Fruit fly (Drosophila melanogaster) whole organism, prepupa: ENCODE data around the gene CG12519.
"Not testable (repeated sequence)": the region's sequence is repeated elsewhere in the genome, so short reads cannot be mapped to it uniquely, and the experiment has no call there.

ENCODE experiments used
- Blimp-1 ChIP-seq: fragments of 200-800 bp; sonication (Bioruptor generic); optimal IDR thresholded peaks from 3 replicates; lab custom pipeline; 2017; ENCODE audit warnings: missing biosample characterization, missing genetic modification characterization, mild to moderate bottlenecking, moderate library complexity, missing genetic modification reagents
- CG10669 ChIP-seq: fragments of 200-800 bp; sonication (Bioruptor generic); optimal IDR thresholded peaks from 3 replicates; lab custom pipeline; 2018; ENCODE audit warnings: missing biosample characterization, mild to moderate bottlenecking, missing genetic modification characterization, moderate library complexity
- CG11762 ChIP-seq: fragments of 200-800 bp; sonication (Bioruptor generic); optimal IDR thresholded peaks from 3 replicates; lab custom pipeline; 2016; ENCODE audit warnings: missing biosample characterization, missing genetic modification characterization; ENCODE audit not compliant: insufficient read depth
- CG15336 ChIP-seq: fragments of 200-800 bp; sonication (Bioruptor generic); IDR thresholded peaks from 2 replicates; pipeline ENCODE4 v1.3.6; 2022; ENCODE audit warnings: missing biosample characterization, missing genetic modification characterization
- CG16779 ChIP-seq: fragments of 200-800 bp; sonication (Bioruptor generic); optimal IDR thresholded peaks from 3 replicates; lab custom pipeline; 2017; ENCODE audit warnings: missing biosample characterization, mild to moderate bottlenecking, missing genetic modification characterization
- CG32006 ChIP-seq: fragments of 200-800 bp; sonication (Bioruptor generic); optimal IDR thresholded peaks from 3 replicates; lab custom pipeline; 2017; ENCODE audit warnings: missing biosample characterization, mild to moderate bottlenecking, missing genetic modification characterization
- CG6163 ChIP-seq: fragments of 200-800 bp; sonication (Bioruptor generic); IDR thresholded peaks from 3 replicates; pipeline ENCODE4 v1.3.6; 2022; ENCODE audit warnings: missing biosample characterization, missing genetic modification characterization
- CG6792 ChIP-seq: fragments of 200-800 bp; sonication (Bioruptor generic); optimal IDR thresholded peaks from 3 replicates; lab custom pipeline; 2016; ENCODE audit warnings: missing biosample characterization, missing genetic modification characterization
- CG6808 ChIP-seq: fragments of 200-800 bp; sonication (Bioruptor generic); optimal IDR thresholded peaks from 3 replicates; lab custom pipeline; 2017; ENCODE audit warnings: missing biosample characterization, missing genetic modification characterization, mild to moderate bottlenecking, moderate library complexity, missing genetic modification reagents
- CG8119 ChIP-seq: fragments of 200-800 bp; sonication (Bioruptor generic); IDR thresholded peaks from 3 replicates; pipeline ENCODE4 v1.3.6; 2022; ENCODE audit warnings: missing biosample characterization, missing genetic modification characterization
- CG8319 ChIP-seq: fragments of 200-800 bp; sonication (Bioruptor generic); optimal IDR thresholded peaks from 3 replicates; lab custom pipeline; 2016; ENCODE audit warnings: missing biosample characterization, missing genetic modification characterization
- CG8632 ChIP-seq: fragments of 200-800 bp; sonication (Bioruptor generic); optimal IDR thresholded peaks from 3 replicates; lab custom pipeline; 2016; ENCODE audit warnings: missing biosample characterization, missing genetic modification characterization
- CG9139 ChIP-seq: fragments of 200-800 bp; sonication (Bioruptor generic); optimal IDR thresholded peaks from 3 replicates; lab custom pipeline; 2017; ENCODE audit warnings: missing biosample characterization, mild to moderate bottlenecking, missing genetic modification characterization
- Eip75B ChIP-seq: fragments of 200-800 bp; sonication (Bioruptor generic); optimal IDR thresholded peaks from 3 replicates; lab custom pipeline; 2016; ENCODE audit warnings: missing biosample characterization, missing genetic modification characterization
- Eip93F ChIP-seq: fragments of 200-800 bp; sonication (Bioruptor generic); optimal IDR thresholded peaks from 2 replicates; lab custom pipeline; 2016; ENCODE audit warnings: missing biosample characterization, mild to moderate bottlenecking, missing genetic modification characterization
- Hr38 ChIP-seq: sonication (Bioruptor generic); optimal IDR thresholded peaks from 2 replicates; lab custom pipeline; 2016; ENCODE audit warnings: missing biosample characterization, missing genetic modification characterization
- Hr39 ChIP-seq: fragments of 200-800 bp; sonication (Bioruptor generic); optimal IDR thresholded peaks from 2 replicates; lab custom pipeline; 2016; ENCODE audit warnings: missing biosample characterization, missing genetic modification characterization
- Hr4 ChIP-seq: fragments of 200-800 bp; sonication (Bioruptor generic); optimal IDR thresholded peaks from 3 replicates; lab custom pipeline; 2016; ENCODE audit warnings: missing biosample characterization, missing genetic modification characterization
- Lpt ChIP-seq: fragments of 200-800 bp; sonication (Bioruptor generic); optimal IDR thresholded peaks from 3 replicates; lab custom pipeline; 2016; ENCODE audit warnings: missing biosample characterization, missing genetic modification characterization
- Met ChIP-seq: fragments of 200-800 bp; sonication (Bioruptor generic); optimal IDR thresholded peaks from 3 replicates; lab custom pipeline; 2016; ENCODE audit warnings: missing biosample characterization, missing genetic modification characterization
- OdsH ChIP-seq: fragments of 200-800 bp; sonication (Bioruptor generic); optimal IDR thresholded peaks from 3 replicates; lab custom pipeline; 2016; ENCODE audit warnings: missing biosample characterization, missing genetic modification characterization
- Sox14 ChIP-seq: fragments of 200-800 bp; sonication (Bioruptor generic); optimal IDR thresholded peaks from 3 replicates; lab custom pipeline; 2016; ENCODE audit warnings: missing biosample characterization, missing genetic modification characterization
- cyc ChIP-seq: fragments of 200-800 bp; sonication (Bioruptor generic); optimal IDR thresholded peaks from 3 replicates; lab custom pipeline; 2016; ENCODE audit warnings: missing biosample characterization, missing genetic modification characterization
- dac ChIP-seq: fragments of 200-800 bp; sonication (Bioruptor generic); optimal IDR thresholded peaks from 2 replicates; lab custom pipeline; 2017; ENCODE audit warnings: missing biosample characterization, mild to moderate bottlenecking, missing genetic modification characterization
- dsx ChIP-seq: fragments of 200-800 bp; optimal IDR thresholded peaks from 3 replicates; lab custom pipeline; 2019; ENCODE audit warnings: missing biosample characterization, mild to moderate bottlenecking, missing genetic modification characterization, moderate library complexity; ENCODE audit not compliant: poor library complexity, severe bottlenecking
- eg ChIP-seq: fragments of 200-800 bp; sonication (Bioruptor generic); IDR thresholded peaks from 3 replicates; pipeline ENCODE4 v1.3.6; 2022; ENCODE audit warnings: missing biosample characterization, missing genetic modification characterization
- fd59A ChIP-seq: fragments of 200-800 bp; sonication (Bioruptor generic); optimal IDR thresholded peaks from 2 replicates; lab custom pipeline; 2017; ENCODE audit warnings: missing biosample characterization, mild to moderate bottlenecking, missing genetic modification characterization, missing genetic modification reagents
- fd85E ChIP-seq: fragments of 200-800 bp; sonication (Bioruptor generic); optimal IDR thresholded peaks from 3 replicates; lab custom pipeline; 2016; ENCODE audit warnings: missing biosample characterization, missing genetic modification characterization
- lz ChIP-seq: fragments of 200-800 bp; sonication (Bioruptor generic); optimal IDR thresholded peaks from 3 replicates; lab custom pipeline; 2016; ENCODE audit warnings: missing biosample characterization, missing genetic modification characterization
- net ChIP-seq: fragments of 200-800 bp; sonication (Bioruptor generic); optimal IDR thresholded peaks from 3 replicates; lab custom pipeline; 2016; ENCODE audit warnings: missing biosample characterization, missing genetic modification characterization
- pdm3 ChIP-seq: fragments of 200-800 bp; sonication (Bioruptor generic); optimal IDR thresholded peaks from 3 replicates; lab custom pipeline; 2016; ENCODE audit warnings: missing biosample characterization, missing genetic modification characterization
- salr ChIP-seq, 2 experiments: fragments of 200-800 bp; sonication (Bioruptor generic); optimal IDR thresholded peaks; 3 replicates each; lab custom pipeline; 2016 to 2018; ENCODE audit warnings: missing biosample characterization in 2 of 2, missing genetic modification characterization in 2 of 2, mild to moderate bottlenecking in 1 of 2
- ss ChIP-seq, 2 experiments: fragments of 200-800 bp; sonication (Bioruptor generic); optimal IDR thresholded peaks; 2 replicates in 1 of 2; 3 replicates in 1 of 2; lab custom pipeline; 2017 to 2018; ENCODE audit warnings: mild to moderate bottlenecking in 2 of 2, missing biosample characterization in 2 of 2, missing genetic modification characterization in 2 of 2, moderate library complexity in 1 of 2
- svp ChIP-seq: fragments of 200-800 bp; sonication (Bioruptor generic); peaks from one replicate; lab custom pipeline; 2016; ENCODE audit warnings: missing biosample characterization, missing genetic modification characterization
- topi ChIP-seq: fragments of 200-800 bp; sonication (Bioruptor generic); optimal IDR thresholded peaks from 3 replicates; lab custom pipeline; 2016; ENCODE audit warnings: missing biosample characterization, missing genetic modification characterization
- vri ChIP-seq: fragments of 200-800 bp; sonication (Bioruptor generic); optimal IDR thresholded peaks from 3 replicates; lab custom pipeline; 2016; ENCODE audit warnings: missing biosample characterization, mild to moderate bottlenecking, missing genetic modification characterization

Gene CG12519

DNA sequence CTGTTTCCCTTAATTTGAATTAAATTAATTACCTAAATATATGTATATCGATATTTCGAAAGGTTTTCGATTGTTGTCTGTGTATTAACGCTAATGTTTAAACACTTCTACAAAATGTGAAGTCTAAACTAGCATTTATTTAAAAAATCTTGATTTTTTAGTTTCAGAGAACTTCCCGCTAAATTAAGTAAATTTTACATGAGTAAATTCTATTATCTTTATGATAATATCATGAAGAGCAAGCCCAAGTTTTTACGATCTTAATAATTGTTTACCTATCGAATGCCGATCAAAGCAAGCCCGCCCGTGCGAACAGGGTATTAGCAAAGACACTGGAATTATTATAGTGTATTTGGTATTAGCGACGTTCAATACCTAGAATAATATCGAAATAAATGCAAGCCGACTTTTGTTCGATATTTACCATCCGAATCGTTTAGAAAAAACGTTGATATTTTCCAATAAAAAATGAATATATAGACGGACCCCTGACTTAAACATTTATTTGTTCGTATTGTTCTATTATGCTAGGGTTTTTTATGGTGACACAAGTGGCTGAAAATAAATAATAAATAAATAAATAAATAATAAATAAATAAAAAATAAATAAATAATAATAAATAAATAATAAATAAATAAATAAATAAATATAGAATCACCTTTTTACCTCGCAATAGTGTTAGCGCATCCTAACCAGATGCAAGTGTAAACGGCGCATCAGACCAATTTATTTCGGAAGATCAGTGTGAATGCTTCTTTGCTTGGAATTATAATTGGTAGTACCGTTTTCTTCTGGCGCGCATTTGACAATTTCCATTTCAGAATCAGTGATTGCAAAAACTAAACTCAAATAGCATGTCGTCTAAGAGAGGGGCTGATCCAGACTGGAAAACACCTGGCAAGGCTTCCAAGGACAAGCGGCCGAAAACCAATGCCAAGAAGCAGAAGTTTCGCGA is 25.6 kb upstream of the CG12519 start, which contains the start of the genes CG33062 and Chd3 (continued):
- no peak for TF ChIP-seq topi
- no peak for TF ChIP-seq Hr4 (GFP tag; lab: Kevin White, UChicago)
- TF ChIP-seq CG9139, result no peak
- no peak for TF ChIP-seq CG8632
- no peak for TF ChIP-seq salr (GFP tag; optimal IDR thresholded peaks at IDR 0.05; lab: Kevin White, UChicago)
- TF ChIP-seq Eip93F, result no peak
- no peak for TF ChIP-seq Met (GFP tag; lab: Kevin White, UChicago)
- no peak for TF ChIP-seq CG6808
- no peak for TF ChIP-seq Eip75B
- no peak for TF ChIP-seq Hr38 (GFP tag; lab: Kevin White, UChicago)
- TF ChIP-seq CG8119 (GFP tag; lab: Robert Waterston, UW), result no peak
- no peak for TF ChIP-seq CG10669 (GFP tag; lab: Kevin White, UChicago)
- TF ChIP-seq eg (GFP tag; lab: Robert Waterston, UW), result no peak
- no peak for TF ChIP-seq dsx (GFP tag; lab: Kevin White, UChicago)
- TF ChIP-seq CG6792 (GFP tag; lab: Kevin White, UChicago), result no peak
- TF ChIP-seq dac, result no peak
- TF ChIP-seq CG6163 (GFP tag; lab: Robert Waterston, UW), result 0 out of 3 replicates have a peak, but pooled peaks have one; percentile 9
- TF ChIP-seq cyc (GFP tag; lab: Kevin White, UChicago), result no peak
- no peak for TF ChIP-seq fd85E
- peak; percentile 20 for TF ChIP-seq Hr39
- no peak for TF ChIP-seq fd59A (GFP tag; lab: Kevin White, UChicago)
- TF ChIP-seq CG15336 (GFP tag; lab: Robert Waterston, UW), result no peak
- peak; percentile 42 for TF ChIP-seq svp (GFP tag; lab: Kevin White, UChicago)
- TF ChIP-seq ss (GFP tag; optimal IDR thresholded peaks at IDR 0.05; lab: Kevin White, UChicago), result no peak
- TF ChIP-seq pdm3 (GFP tag; lab: Kevin White, UChicago), result no peak
- TF ChIP-seq CG16779 (tag; lab: Kevin White, UChicago), result no peak
- TF ChIP-seq net, result no peak
- TF ChIP-seq CG8319 (GFP tag; lab: Kevin White, UChicago), result no peak
- peak; percentile 10 for TF ChIP-seq OdsH (GFP tag; lab: Kevin White, UChicago)

DNA sequence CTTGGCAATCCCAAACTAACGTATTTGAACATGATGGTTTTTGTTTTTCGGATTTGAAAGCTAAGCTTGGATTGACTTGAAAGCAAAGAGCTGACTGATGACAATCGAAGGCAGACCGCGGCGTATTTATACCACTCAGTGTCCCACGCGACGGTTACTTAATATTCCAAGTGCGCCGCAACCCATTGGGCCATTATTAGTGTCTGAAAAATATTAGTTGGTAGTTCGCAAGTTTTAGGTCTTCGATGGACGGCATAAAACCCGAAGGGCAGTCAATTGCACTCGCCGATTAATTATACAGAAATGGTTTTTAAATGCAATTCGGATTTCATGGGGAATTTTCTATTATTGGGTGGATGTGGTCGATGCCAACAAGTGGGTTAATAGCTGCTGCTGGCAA is 7.6 kb upstream of the CG12519 start, which contains the start of gene CG14095:
Gene CG14095 (minus strand): TSS at position 101 of the 400 bp plus-strand sequence.
- TF ChIP-seq Lpt (GFP tag; lab: Kevin White, UChicago) (no peak), fd59A (GFP tag; lab: Kevin White, UChicago) (no peak), CG11762 (GFP tag; lab: Kevin White, UChicago) (no peak), Met (GFP tag; lab: Kevin White, UChicago) (no peak), eg (GFP tag; lab: Robert Waterston, UW) (no peak), lz (no peak), Hr38 (GFP tag; lab: Kevin White, UChicago) (no peak), CG32006 (GFP tag; lab: Kevin White, UChicago) (no peak), vri (GFP tag; lab: Kevin White, UChicago) (no peak)

DNA sequence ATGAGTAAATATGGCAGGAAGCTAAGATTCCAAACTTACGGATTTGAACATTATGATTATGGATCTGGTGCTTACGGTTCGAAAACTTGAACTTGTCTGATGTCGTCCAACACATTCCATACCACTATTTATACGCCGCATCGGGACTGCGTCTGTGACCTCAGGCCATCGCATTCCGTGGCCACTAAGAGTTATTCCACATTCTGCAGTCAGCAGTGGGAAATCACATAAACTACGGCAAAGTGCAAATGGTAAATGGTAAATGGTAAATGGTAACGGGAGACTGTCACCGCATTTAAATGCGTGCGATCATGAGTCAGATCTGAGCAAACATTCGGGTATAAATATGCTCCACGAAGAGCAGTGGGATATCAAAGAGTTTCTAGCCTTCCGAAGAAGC is 5.3 kb upstream of the CG12519 start, which contains the start of the genes CG14096 and CG32214:
Gene CG14096 (minus strand): TSS at position 101 of the 400 bp plus-strand sequence.
Gene CG32214 (plus strand): TSS at position 368 of the 400 bp plus-strand sequence.
- not testable (repeated sequence) for TF ChIP-seq Sox14 (GFP tag; lab: Kevin White, UChicago); Blimp-1; net
